Worm (Caenorhabditis elegans): Measurements from ENCODE around the gene clec-224.

DNA sequence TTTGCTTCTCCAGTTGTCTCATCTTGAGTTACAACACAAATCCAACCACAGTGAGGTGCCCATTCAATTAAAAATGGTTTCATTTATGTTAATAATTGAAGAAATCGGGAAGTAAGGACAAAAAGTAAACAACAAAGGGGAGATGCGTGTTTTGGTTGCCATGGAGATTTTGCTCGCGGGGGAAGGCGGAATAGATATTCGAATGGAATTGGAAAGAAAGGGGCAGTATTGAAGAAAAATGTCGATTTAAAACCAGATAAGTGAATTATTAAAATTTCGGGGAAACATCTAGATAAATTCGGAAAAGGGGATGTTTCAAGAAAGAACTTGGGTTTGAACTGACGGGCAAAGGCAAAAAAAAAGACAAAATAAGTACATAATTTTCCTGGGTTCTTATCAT lies 28.6 kb downstream of the clec-224 start, which contains the start of gene che-11:
- TF ChIP-seq egl-27 (tag; optimal IDR thresholded peaks at IDR 0.05) (no peak), nhr-77 (tag; optimal IDR thresholded peaks at IDR 0.05) (no peak), ceh-82 (tag; optimal IDR thresholded peaks at IDR 0.05) (no peak), fos-1 (tag; optimal IDR thresholded peaks at IDR 0.05) (no peak), nhr-25 (tag; optimal IDR thresholded peaks at IDR 0.05) (no peak)

Data from whole organism, L2 larva.